Worm (Caenorhabditis elegans): ENCODE measurements around the gene smrd-1.

- TF ChIP-seq snpc-4 (GFP tag; optimal IDR thresholded peaks at IDR 0.05), result no peak
- TF ChIP-seq snpc-4 (tag; optimal IDR thresholded peaks at IDR 0.05), result no peak
- TF ChIP-seq ama-1 (optimal IDR thresholded peaks at IDR 0.05), result no peak
- no peak for TF ChIP-seq ama-1 (GFP tag; optimal IDR thresholded peaks at IDR 0.05)
- no peak for TF ChIP-seq ztf-22 (GFP tag; optimal IDR thresholded peaks at IDR 0.05)
- no peak for TF ChIP-seq unc-130 (GFP tag; optimal IDR thresholded peaks at IDR 0.05)
- TF ChIP-seq somi-1 (GFP tag; optimal IDR thresholded peaks at IDR 0.05), result no peak
Measured at ce11 chrIII:10423906-10424305, 11.9 kb downstream of the smrd-1 start, which contains the start of gene M03C11.6.

Measured in whole organism, young adult.